Worm (Caenorhabditis elegans): ENCODE results near the gene D1086.10.
A peak's percentile ranks its signal among the peaks of the same experiment; 100 is the strongest.

The D1086.10 gene

DNA sequence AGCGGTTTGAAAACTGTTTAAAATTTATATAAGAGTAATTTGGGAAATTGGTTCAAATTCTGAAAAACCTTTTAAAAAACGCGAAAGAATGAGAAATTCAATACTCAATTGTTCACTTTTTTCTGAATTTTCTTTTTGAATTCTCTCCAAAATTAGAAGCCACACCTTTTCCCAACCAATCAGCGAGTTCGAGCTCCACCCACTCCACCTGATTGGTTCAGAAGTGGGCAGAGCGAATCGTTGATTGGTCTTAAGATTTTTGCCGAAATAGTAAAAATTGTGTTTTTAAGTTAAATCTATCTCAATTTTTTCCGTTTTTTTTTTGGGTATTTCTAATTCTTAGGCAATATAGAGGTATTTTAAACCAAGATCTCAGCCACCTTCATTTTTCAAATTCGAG lies 18.6 kb upstream of the D1086.10 start:
- TF ChIP-seq ces-1 (GFP tag; optimal IDR thresholded peaks at IDR 0.05) = no peak

DNA sequence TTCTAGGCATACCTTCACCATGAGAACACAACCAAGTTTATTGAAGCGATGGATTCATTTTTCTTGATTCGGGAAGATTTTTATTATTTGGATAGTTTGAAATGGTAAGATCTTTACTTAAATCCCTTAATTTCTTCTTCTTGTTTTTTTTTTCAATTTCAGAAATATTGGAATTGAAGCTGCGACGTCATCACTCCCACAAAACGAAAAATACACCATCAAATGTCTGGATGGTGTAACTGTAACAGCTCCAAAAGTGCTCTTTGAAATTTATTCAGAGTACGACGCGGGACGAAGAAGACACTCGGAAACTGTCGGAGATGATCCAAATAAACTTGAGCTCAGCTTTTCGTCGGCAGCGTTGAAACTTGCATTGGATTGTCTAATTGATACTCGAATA lies 18.1 kb upstream of the D1086.10 start, which contains the start of gene D1086.21:
Gene D1086.21 (plus strand): TSS at position 301 of the 400 bp plus-strand sequence.
- TF ChIP-seq daf-8 (GFP tag; IDR thresholded peaks at IDR 0.05) (no peak), daf-12 (tag; optimal IDR thresholded peaks at IDR 0.05) (no peak), pqm-1 (tag; optimal IDR thresholded peaks at IDR 0.05) (no peak), F26F4.8 (GFP tag; conservative IDR thresholded peaks at IDR 0.05) (no peak), lim-7 (GFP tag; IDR thresholded peaks at IDR 0.05) (no peak), dmd-6 (GFP tag; IDR thresholded peaks at IDR 0.05) (no peak), nhr-42 (GFP tag; IDR thresholded peaks at IDR 0.05) (no peak), madf-9 (GFP tag; conservative IDR thresholded peaks at IDR 0.05) (no peak), vab-7 (GFP tag; IDR thresholded peaks at IDR 0.05) (no peak), nhr-41 (GFP tag; IDR thresholded peaks at IDR 0.05) (no peak), lir-3 (tag; optimal IDR thresholded peaks at IDR 0.05) (no peak), dve-1 (tag; optimal IDR thresholded peaks at IDR 0.05; ENCODE audit: insufficient read depth) (no peak), hif-1 (tag; optimal IDR thresholded peaks at IDR 0.05) (no peak), hlh-11 (tag; optimal IDR thresholded peaks at IDR 0.05) (no peak)

DNA sequence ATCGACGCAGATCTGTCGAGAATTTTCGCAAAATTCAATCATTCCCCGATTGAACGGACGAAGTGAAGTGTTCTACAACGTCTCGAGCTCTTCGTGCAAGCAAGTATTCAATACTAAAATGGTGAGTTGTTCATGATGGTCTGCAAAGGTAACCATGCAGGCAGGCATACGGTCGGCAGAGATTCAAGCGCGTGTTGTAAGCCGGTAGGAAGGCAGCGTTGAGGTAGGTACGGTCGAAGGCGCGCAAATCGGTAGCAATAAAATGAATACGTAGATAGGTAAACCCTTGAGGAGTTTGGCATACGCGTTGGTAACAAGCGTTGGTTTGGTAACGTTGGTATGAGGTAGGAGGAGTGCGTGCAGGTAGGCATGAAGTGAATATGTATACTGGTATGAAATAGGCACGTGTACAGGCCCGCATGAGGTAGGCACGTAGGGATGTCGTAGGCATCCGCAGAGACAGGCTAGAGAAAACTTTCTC lies 14.7 kb upstream of the D1086.10 start, which contains the start of gene D1086.17:
Gene D1086.17 (plus strand): TSS at position 51 of the 481 bp plus-strand sequence.
- TF ChIP-seq lin-39 (tag; optimal IDR thresholded peaks at IDR 0.05) (no peak), lin-15B (tag; optimal IDR thresholded peaks at IDR 0.05) (no peak), duxl-1 (tag; optimal IDR thresholded peaks at IDR 0.05; ENCODE audit: poor library complexity) (no peak), lin-1 (GFP tag; IDR thresholded peaks at IDR 0.05) (no peak), spr-3 (GFP tag; optimal IDR thresholded peaks at IDR 0.05) (no peak), aha-1 (tag) (peak; percentile 92), dmd-6 (GFP tag; IDR thresholded peaks at IDR 0.05) (no peak)

DNA sequence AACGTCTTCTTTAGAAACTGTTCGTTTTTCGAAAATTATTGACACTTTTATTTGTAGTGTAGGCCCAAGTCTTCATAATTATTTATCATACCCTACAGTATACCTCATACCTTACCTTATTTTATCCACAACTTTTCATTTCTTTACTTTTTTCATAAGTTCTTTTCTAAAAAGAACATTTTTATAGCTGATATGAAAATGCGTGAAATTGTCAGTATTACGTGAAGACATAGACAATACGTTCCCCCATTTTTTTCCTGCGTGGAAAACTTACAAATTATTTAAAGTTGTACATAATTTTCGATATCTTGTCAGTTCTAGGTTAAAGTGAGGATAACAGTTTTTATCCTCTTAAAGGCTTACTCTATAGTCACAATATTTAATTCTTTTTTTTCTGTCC lies 12.7 kb upstream of the D1086.10 start:
- TF ChIP-seq unc-62 (GFP tag; optimal IDR thresholded peaks at IDR 0.05 in 1 of 2) = peak in 1 of 2 experiments; percentile 90
- TF ChIP-seq unc-62 (tag; optimal IDR thresholded peaks at IDR 0.05) = no peak
- no peak for TF ChIP-seq nhr-10 (tag; optimal IDR thresholded peaks at IDR 0.05)

DNA sequence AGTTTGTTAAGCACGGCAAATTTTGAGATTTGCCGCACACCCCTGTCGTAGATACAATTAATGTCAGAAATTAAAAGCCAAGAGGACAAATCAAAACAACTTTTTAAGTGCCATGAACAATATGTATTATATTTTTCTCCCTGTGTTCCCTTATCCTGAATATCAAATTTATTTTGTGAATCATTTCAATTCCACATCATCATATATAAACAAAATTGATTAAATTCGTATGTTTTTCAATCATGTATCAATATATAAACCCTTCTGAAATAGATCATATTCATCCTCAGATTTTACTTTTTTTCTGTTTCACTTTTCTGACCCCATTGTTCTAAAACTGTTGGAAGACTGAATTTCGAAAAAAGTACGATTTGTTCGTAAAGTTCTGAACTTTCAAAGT lies 8.4 kb upstream of the D1086.10 start, which contains the start of gene D1086.11:
Gene D1086.11 (plus strand): TSS at position 301 of the 400 bp plus-strand sequence.
- TF ChIP-seq D1046.2 (GFP tag; IDR thresholded peaks at IDR 0.05) (no peak), fkh-10 (GFP tag; optimal IDR thresholded peaks at IDR 0.05) (no peak), T26A8.4 (GFP tag; IDR thresholded peaks at IDR 0.05) (no peak), nhr-237 (tag; optimal IDR thresholded peaks at IDR 0.05) (no peak), pha-4 (GFP tag; IDR thresholded peaks at IDR 0.05) (no peak), pha-4 (tag; optimal IDR thresholded peaks at IDR 0.05) (no peak), tra-1 (GFP tag; IDR thresholded peaks at IDR 0.05) (no peak), lin-1 (GFP tag; IDR thresholded peaks at IDR 0.05) (no peak), cey-2 (tag; optimal IDR thresholded peaks at IDR 0.05; ENCODE audit: borderline replicate concordance, insufficient read depth) (no peak), lin-39 (tag; optimal IDR thresholded peaks at IDR 0.05) (no peak), ama-1 (optimal IDR thresholded peaks at IDR 0.05) (no peak), ces-1 (GFP tag; optimal IDR thresholded peaks at IDR 0.05) (no peak), dmd-8 (GFP tag; IDR thresholded peaks at IDR 0.05) (no peak), sdz-12 (GFP tag; optimal IDR thresholded peaks at IDR 0.05) (no peak), ceh-32 (tag; optimal IDR thresholded peaks at IDR 0.05; ENCODE audit: poor library complexity) (no peak), nhr-28 (tag; optimal IDR thresholded peaks at IDR 0.05) (no peak), arid-1 (GFP tag; conservative IDR thresholded peaks at IDR 0.05) (no peak), R02D3.7 (tag; optimal IDR thresholded peaks at IDR 0.05) (no peak), unc-130 (GFP tag; optimal IDR thresholded peaks at IDR 0.05) (no peak), daf-12 (tag; optimal IDR thresholded peaks at IDR 0.05) (no peak)

Data from whole organism, L4 larva.